Fruit fly (Drosophila melanogaster) whole organism, larva: ENCODE results near the gene jdp.

Experiments
- noc ChIP-seq: fragments of 200-800 bp; sonication (Bioruptor generic); optimal IDR thresholded peaks from 3 replicates; lab custom pipeline; 2019; ENCODE audit warnings: missing biosample characterization, mild to moderate bottlenecking, missing genetic modification characterization, moderate library complexity

Gene jdp

dm6 chr3R:30496103-30496858 lies 30.6 kb downstream of the jdp start, which contains the start of gene PH4alphaMP:
Gene PH4alphaMP, minus strand, starts transcription at chr3R:30496153.
- no peak for TF ChIP-seq noc

dm6 chr3R:30489797-30490196 lies 37.0 kb downstream of the jdp start, which contains the start of gene PH4alphaSG2:
Gene PH4alphaSG2, plus strand, starts transcription at chr3R:30490074.
- peak; percentile 11 for TF ChIP-seq noc

DNA sequence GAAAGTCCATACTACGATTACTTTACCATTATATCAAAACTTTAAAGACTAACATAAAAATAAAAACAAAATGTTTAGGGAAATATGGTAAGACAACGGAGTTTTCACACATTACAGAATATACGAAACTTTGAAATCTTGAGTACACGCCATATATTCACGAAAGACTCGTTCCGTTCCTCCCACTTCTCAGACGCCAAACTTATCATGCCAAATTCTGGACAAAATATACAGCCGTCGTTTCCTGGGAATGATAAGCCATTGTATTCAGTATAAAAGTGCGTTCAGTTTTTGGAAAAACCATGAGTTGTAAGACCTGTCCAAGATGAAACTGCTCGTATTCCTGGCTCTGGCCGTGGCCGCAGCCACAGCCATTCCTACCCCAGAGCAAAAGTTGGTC lies 38.2 kb downstream of the jdp start, which contains the start of gene Jon99Fi:
Jon99Fi (plus strand) TSS at position 301 of the 400 bp plus-strand sequence.
- TF ChIP-seq noc, result peak; percentile 47

dm6 chr3R:30487828-30488227 lies 39.0 kb downstream of the jdp start, which contains the start of gene Jon99Fii:
Gene Jon99Fii, minus strand, starts transcription at chr3R:30487928.
- TF ChIP-seq noc, result no peak

- no peak for TF ChIP-seq noc
These were observed 50.5 kb downstream of the jdp start, which contains the start of gene spdo for dm6 chr3R:30476367-30476766. Gene spdo, plus strand, starts transcription at chr3R:30476684.

DNA sequence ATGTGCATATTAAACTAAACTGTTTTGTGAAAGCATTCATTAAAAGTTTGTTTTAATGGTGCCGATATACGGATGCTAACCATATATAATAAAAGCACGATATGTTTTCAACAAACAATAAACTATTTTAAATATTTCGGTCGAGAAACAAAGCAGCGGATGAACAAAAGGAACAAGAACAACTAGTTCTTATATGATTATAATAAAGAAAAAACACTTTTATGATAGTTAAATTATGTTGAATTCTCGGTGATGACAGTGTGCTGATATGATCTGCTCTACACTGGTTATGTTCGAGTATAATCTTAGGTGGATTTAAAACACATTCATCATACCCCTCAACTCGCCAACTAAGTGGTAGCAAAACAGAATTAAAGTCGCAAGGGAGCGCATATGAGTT lies 50.9 kb downstream of the jdp start:
- no peak for TF ChIP-seq noc

DNA sequence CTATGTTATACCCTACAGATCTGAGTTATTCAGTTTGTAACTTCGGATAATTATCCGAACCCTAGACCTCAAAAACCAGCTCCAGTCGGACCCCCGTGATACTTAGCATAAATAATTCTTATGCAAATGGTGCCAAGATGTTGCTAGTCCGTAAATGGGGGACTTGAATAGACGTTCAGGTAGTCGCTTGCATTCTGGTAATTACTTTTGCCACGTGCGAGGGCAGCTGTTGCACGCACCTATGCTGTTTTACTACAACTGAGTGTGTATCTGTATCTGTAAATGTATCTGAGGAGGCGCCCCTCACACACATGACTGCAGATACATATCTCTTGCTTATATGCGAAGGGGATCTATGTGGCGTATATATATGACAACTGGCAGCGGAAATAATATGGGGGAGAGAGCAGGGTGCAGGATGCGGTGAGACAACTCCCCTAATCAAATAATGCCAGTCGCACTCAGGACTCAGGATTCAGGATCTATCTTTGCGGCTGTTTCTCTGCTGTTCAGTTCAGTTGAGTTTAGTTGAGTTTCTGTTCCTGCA lies 52.1 kb downstream of the jdp start:
- no peak for TF ChIP-seq noc

dm6 chr3R:30472331-30472730 lies 54.5 kb downstream of the jdp start:
- TF ChIP-seq noc, result no peak

DNA sequence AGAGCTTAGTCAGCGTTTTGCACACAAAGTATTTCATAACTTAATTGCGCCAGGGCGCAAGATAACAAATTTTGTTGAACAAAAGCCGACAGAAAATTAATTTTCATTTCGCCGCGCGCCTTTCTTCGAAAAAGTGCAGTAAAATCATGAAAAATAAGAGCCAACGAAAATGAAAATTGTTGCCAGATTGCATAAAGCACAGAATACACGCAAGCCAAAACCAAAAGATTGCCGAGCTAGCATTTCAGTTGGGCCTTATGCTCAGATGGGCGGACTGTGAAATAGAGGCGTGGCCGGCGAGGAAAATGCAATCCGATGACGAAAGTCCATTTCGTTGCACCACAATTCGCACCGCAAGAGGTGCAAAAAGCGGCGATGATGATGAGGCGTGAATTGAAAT lies 56.1 kb downstream of the jdp start:
- no peak for TF ChIP-seq noc

dm6 chr3R:30467062-30467461 lies 59.8 kb downstream of the jdp start:
- TF ChIP-seq noc, result no peak
